Fruit fly (Drosophila melanogaster): ENCODE measurements around the gene cactin.

cactin gene

dm6 chrX:20423747-20424165 is at the start of gene cactin, which contains the start of gene Pp4-19C:
cactin (plus strand) TSS chrX:20424069.
Pp4-19C (minus strand) TSS chrX:20424002.
- TF ChIP-seq noc (tag; optimal IDR thresholded peaks at IDR 0.05) = no peak

DNA sequence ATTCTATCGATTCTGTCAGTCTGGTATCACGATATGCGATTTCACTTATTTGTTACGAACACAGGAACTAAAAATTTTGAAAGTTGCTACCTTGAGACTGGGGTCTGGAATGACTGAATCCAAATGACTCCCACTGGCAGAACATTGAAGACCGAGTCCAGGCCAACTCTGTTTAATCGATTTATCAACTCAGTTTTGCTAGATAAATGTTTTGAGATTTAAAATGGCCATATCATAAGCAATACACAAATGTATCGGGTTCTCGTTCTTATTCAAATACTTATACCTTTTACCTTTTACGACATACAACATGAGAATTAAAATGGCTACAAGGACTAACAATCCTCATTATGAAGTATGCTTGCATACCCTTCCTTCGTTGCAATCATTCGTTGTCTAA is 47.4 kb upstream of the cactin start, which contains the start of gene CG12679:
TSS of gene CG12679 (minus strand) at position 101 of the 400 bp plus-strand sequence.
- no peak for TF ChIP-seq noc (tag; optimal IDR thresholded peaks at IDR 0.05)

dm6 chrX:20385865-20386264 is 38.0 kb upstream of the cactin start:
- TF ChIP-seq noc (tag; optimal IDR thresholded peaks at IDR 0.05) = no peak

dm6 chrX:20389633-20390032 is 34.2 kb upstream of the cactin start:
- no peak for TF ChIP-seq noc (tag; optimal IDR thresholded peaks at IDR 0.05)

DNA sequence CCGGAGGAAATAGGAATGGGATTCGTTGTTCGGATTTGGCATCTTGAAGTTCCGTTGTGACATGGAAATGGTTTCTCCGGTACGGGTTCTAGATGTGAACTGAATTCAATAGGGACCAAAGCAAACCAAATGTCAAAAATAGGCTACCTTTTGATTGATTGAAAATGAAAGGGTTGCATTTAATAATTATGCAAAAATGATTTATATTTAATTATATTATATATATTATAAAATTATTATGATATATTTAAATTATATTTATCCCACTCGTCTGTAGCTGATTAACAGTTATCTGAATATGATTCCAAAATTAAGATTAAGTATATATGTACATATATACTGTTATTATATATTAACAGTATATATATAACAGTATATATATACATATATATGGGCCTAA is 33.2 kb upstream of the cactin start, which contains the start of gene jb:
TSS of gene jb (minus strand) at position 101 of the 400 bp plus-strand sequence.
- TF ChIP-seq noc (tag; optimal IDR thresholded peaks at IDR 0.05) = no peak

- no peak for TF ChIP-seq noc (tag; optimal IDR thresholded peaks at IDR 0.05)
Observed at dm6 chrX:20391230-20391629, 32.6 kb upstream of the cactin start.

DNA sequence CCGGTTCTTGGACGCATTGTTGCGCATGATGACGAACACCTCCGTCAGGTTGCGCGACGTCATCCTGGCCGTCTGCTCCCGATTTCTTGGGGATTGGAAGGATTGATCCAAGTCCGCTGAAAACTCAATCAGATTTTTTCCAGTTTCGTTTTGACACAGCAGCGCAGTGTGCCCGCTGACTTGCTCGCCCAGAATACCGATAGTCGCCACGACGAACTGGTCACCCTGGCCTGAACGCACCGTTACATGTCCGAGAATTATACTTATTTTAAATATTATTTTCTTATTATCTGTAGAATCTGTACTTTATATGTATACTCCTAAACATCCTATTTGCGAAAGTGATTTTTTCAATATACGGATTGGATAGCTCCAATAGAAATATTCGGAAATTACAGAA is 30.3 kb upstream of the cactin start, which contains the start of gene Syx16:
TSS of gene Syx16 (minus strand) at position 172 of the 400 bp plus-strand sequence.
- TF ChIP-seq noc (tag; optimal IDR thresholded peaks at IDR 0.05) = no peak

dm6 chrX:20394066-20394913 is 29.6 kb upstream of the cactin start, which contains the start of gene HERC2:
HERC2 (plus strand) TSS chrX:20394395.
- TF ChIP-seq noc (tag; optimal IDR thresholded peaks at IDR 0.05) = no peak

dm6 chrX:20411635-20412034 is 12.2 kb upstream of the cactin start:
- TF ChIP-seq noc (tag; optimal IDR thresholded peaks at IDR 0.05) = no peak

- no peak for TF ChIP-seq noc (tag; optimal IDR thresholded peaks at IDR 0.05)
Observed at dm6 chrX:20413481-20413880, 10.4 kb upstream of the cactin start, which contains the start of gene CG15459. CG15459 (minus strand) TSS chrX:20413581.

DNA sequence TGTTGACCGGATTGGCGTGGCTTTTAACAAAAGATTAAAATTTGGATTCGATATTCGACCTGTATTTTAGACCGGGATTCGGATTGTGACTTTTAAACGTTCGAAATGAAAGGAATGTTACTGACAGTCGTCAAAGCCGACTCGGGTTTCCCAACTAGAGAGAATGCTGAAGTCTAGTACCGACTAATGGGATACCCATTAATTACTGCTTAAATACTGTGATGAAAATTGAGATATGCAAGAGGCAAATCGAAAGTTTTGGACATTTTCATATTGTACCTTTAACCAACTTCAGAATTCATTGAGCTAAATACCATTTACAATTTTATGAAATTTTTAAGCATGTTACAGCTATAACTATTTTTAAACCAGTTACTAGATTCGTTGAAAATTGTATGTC is 9.8 kb upstream of the cactin start, which contains the start of gene CG15458:
TSS of gene CG15458 (minus strand) at position 101 of the 400 bp plus-strand sequence.
- TF ChIP-seq noc (tag; optimal IDR thresholded peaks at IDR 0.05) = no peak

DNA sequence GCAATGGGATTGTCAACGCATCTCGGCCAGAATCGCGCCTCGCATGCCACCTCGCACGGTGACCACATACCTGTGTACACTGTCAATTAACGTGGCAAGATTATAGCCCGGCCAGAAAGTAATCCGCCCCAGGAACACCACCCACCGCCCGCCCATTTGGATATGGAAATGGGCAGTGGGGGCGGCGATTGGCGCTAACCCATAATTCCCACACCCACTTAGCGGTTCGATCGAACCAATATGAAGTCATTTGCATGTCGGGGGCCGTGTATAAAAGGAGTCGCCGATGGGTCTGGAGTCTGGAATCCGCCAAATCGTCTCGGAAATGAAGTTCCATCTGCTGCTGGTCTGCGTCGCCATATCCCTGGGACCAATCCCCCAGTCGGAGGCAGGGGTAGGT is 8.4 kb upstream of the cactin start, which contains the start of gene Obp19a:
TSS of gene Obp19a (plus strand) at position 301 of the 400 bp plus-strand sequence.
- TF ChIP-seq noc (tag; optimal IDR thresholded peaks at IDR 0.05) = no peak

- no peak for TF ChIP-seq noc (tag; optimal IDR thresholded peaks at IDR 0.05)
Observed at dm6 chrX:20416433-20416832, 7.4 kb upstream of the cactin start, which contains the start of gene Obp19b. Obp19b (plus strand) TSS chrX:20416733.

DNA sequence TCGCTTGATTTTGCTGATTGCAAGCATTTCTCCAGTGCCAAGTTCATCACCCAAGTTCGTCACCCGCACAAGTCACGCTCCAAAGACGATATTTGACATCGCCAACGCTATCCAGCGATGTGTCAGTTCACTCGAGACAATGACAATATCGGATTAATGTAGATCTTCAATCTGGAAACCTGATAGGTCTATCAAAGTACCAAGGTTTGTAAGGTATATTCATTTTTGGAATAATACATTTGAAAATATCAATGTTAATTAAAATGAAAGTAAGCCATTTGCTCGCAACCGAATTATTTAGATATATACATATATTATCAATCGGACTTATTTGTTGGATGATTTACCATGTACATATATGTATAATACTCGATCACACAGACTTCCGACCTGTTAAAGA is 5.0 kb upstream of the cactin start, which contains the start of gene Obp19c:
TSS of gene Obp19c (minus strand) at position 101 of the 400 bp plus-strand sequence.
- no peak for TF ChIP-seq noc (tag; optimal IDR thresholded peaks at IDR 0.05)

DNA sequence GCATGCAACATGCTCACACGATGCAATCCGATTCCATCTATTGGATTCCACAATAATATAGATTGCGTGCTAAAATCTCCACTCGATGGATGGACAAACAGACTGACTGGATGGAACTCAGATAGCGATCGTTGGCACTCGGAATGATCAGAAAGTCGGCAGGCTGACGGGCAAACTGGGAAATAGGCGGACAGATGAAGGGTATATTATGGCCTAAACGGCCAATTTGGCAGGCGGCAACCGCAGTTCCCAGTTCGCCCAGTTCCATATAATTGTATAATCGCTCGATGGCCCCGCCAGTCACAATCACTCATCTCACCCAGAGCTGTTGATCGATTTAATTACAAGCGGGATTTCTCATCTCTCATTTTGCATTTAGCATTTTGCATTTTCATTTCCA is 4.6 kb upstream of the cactin start, which contains the start of gene Obp19d:
TSS of gene Obp19d (plus strand) at position 301 of the 400 bp plus-strand sequence.
- no peak for TF ChIP-seq noc (tag; optimal IDR thresholded peaks at IDR 0.05)

DNA sequence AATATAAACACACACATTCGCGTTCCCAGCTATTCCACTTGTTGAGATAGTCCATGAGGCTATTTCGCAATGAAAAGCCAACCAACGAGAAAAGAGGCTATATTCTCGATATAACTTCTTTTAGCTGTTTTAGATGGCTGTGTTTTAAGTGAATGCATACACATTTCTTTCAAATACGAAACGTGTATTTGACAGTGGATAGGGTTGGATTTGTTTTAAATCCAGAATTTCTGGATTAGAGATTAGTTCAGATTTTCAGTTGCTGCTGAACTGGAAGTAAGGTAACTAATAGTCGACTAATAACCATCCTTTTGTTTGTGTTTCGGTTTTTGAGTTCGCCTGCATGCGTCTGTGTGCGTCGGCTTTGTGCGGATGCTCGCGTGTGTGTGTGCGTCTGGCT is 711 bp upstream of the cactin start:
- TF ChIP-seq noc (tag; optimal IDR thresholded peaks at IDR 0.05) = no peak

- TF ChIP-seq noc (tag; optimal IDR thresholded peaks at IDR 0.05) = no peak
Observed at dm6 chrX:20426818-20427217, 2.9 kb downstream of the cactin start, which contains the start of gene CG15456. CG15456 (minus strand) TSS chrX:20427042.
